Worm (Caenorhabditis elegans) whole organism, L2 larva: Measurements from ENCODE around the gene F47B10.8.

Experiments used
- C34F6.9 ChIP-seq: fragments of 150-350 bp; optimal IDR thresholded peaks from 2 replicates; lab custom pipeline; 2014; ENCODE audit warnings: missing biosample characterization, missing genetic modification characterization
- Y55F3AM.14 ChIP-seq: fragments of 200-800 bp; sonication (Bioruptor generic); optimal IDR thresholded peaks from 2 replicates; lab custom pipeline; 2018; ENCODE audit warnings: mild to moderate bottlenecking, missing genetic modification characterization, missing compliant biosample characterization
- alr-1 ChIP-seq: fragments of 150-350 bp; optimal IDR thresholded peaks from 2 replicates; lab custom pipeline; 2014; ENCODE audit warnings: missing biosample characterization, missing genetic modification characterization
- ama-1 ChIP-seq: fragments of 150-350 bp; optimal IDR thresholded peaks from 2 replicates; lab custom pipeline; 2018; ENCODE audit warnings: inconsistent platforms
- blmp-1 ChIP-seq: sonication (generic microtip); optimal IDR thresholded peaks from 2 replicates; lab custom pipeline; 2017; ENCODE audit warnings: missing genetic modification characterization, mild to moderate bottlenecking, missing compliant biosample characterization, antibody characterized with exemption, moderate library complexity; ENCODE audit not compliant: insufficient read depth
- ceh-16 ChIP-seq: fragments of 150-350 bp; optimal IDR thresholded peaks from 2 replicates; lab custom pipeline; 2014; ENCODE audit warnings: missing biosample characterization, missing genetic modification characterization
- ceh-82 ChIP-seq: fragments of 150-350 bp; optimal IDR thresholded peaks from 2 replicates; lab custom pipeline; 2014; ENCODE audit warnings: missing biosample characterization, missing genetic modification characterization
- dmd-4 ChIP-seq: sonication (generic microtip); optimal IDR thresholded peaks from 2 replicates; lab custom pipeline; 2017; ENCODE audit warnings: missing biosample characterization, missing genetic modification characterization
- fos-1 ChIP-seq: fragments of 150-350 bp; optimal IDR thresholded peaks from 2 replicates; lab custom pipeline; 2014; ENCODE audit warnings: missing biosample characterization, missing genetic modification characterization
- gmeb-1 ChIP-seq: fragments of 150-350 bp; optimal IDR thresholded peaks from 2 replicates; lab custom pipeline; 2014; ENCODE audit warnings: missing biosample characterization, missing genetic modification characterization
- lin-13 ChIP-seq: fragments of 150-350 bp; optimal IDR thresholded peaks from 2 replicates; lab custom pipeline; 2014; ENCODE audit warnings: missing biosample characterization, missing genetic modification reagents, missing genetic modification characterization
- lin-39 ChIP-seq: fragments of 150-350 bp; optimal IDR thresholded peaks from 2 replicates; lab custom pipeline; 2014; ENCODE audit warnings: missing biosample characterization, missing genetic modification reagents, missing genetic modification characterization
- lsy-2 ChIP-seq, 2 experiments: fragments of 150-350 bp in 1 of 2; sonication (generic microtip) in 1 of 2; optimal IDR thresholded peaks; 2 replicates each; lab custom pipeline; 2014 to 2017; ENCODE audit warnings: missing biosample characterization in 2 of 2, missing genetic modification characterization in 2 of 2
- mab-5 ChIP-seq: fragments of 150-350 bp; optimal IDR thresholded peaks from 2 replicates; lab custom pipeline; 2014; ENCODE audit warnings: missing biosample characterization, missing genetic modification characterization
- mbf-1 ChIP-seq: sonication (generic microtip); optimal IDR thresholded peaks from 2 replicates; lab custom pipeline; 2017; ENCODE audit warnings: missing biosample characterization, missing genetic modification characterization
- nhr-10 ChIP-seq: sonication (generic microtip); optimal IDR thresholded peaks from 2 replicates; lab custom pipeline; 2017; ENCODE audit warnings: missing biosample characterization, missing genetic modification characterization
- nhr-11 ChIP-seq: fragments of 150-350 bp; optimal IDR thresholded peaks from 2 replicates; lab custom pipeline; 2014; ENCODE audit warnings: missing biosample characterization, missing genetic modification characterization
- nhr-12 ChIP-seq: fragments of 150-350 bp; optimal IDR thresholded peaks from 2 replicates; lab custom pipeline; 2014; ENCODE audit warnings: missing biosample characterization, missing genetic modification characterization
- nhr-129 ChIP-seq: fragments of 150-350 bp; optimal IDR thresholded peaks from 2 replicates; lab custom pipeline; 2014; ENCODE audit warnings: missing biosample characterization, missing genetic modification characterization
- nhr-21 ChIP-seq: fragments of 150-350 bp; optimal IDR thresholded peaks from 2 replicates; lab custom pipeline; 2014; ENCODE audit warnings: missing biosample characterization, missing genetic modification characterization
- nhr-23 ChIP-seq: fragments of 150-350 bp; optimal IDR thresholded peaks from 2 replicates; lab custom pipeline; 2014; ENCODE audit warnings: missing biosample characterization, missing genetic modification reagents, missing genetic modification characterization
- nhr-6 ChIP-seq: fragments of 150-350 bp; optimal IDR thresholded peaks from 2 replicates; lab custom pipeline; 2014; ENCODE audit warnings: missing biosample characterization, missing genetic modification characterization
- nhr-77 ChIP-seq: fragments of 150-350 bp; optimal IDR thresholded peaks from 2 replicates; lab custom pipeline; 2014; ENCODE audit warnings: missing biosample characterization, missing genetic modification characterization
- sem-4 ChIP-seq: fragments of 150-350 bp; optimal IDR thresholded peaks from 2 replicates; lab custom pipeline; 2014; ENCODE audit warnings: missing biosample characterization, missing genetic modification reagents, missing genetic modification characterization
- skn-1 ChIP-seq: sonication (generic microtip); optimal IDR thresholded peaks from 2 replicates; lab custom pipeline; 2017; ENCODE audit warnings: missing biosample characterization, missing genetic modification characterization
- sma-9 ChIP-seq, 2 experiments: fragments of 150-350 bp in 1 of 2; sonication (generic microtip) in 1 of 2; optimal IDR thresholded peaks; 2 replicates each; lab custom pipeline; 2014 to 2016; ENCODE audit warnings: missing genetic modification characterization in 2 of 2, mild to moderate bottlenecking in 1 of 2, missing biosample characterization in 1 of 2, missing compliant biosample characterization in 1 of 2, missing genetic modification reagents in 1 of 2, moderate library complexity in 1 of 2
- unc-39 ChIP-seq: fragments of 150-350 bp; optimal IDR thresholded peaks from 2 replicates; lab custom pipeline; 2014; ENCODE audit warnings: missing biosample characterization, missing genetic modification characterization
- unc-62 ChIP-seq: fragments of 150-350 bp; optimal IDR thresholded peaks from 2 replicates; lab custom pipeline; 2014; ENCODE audit warnings: missing biosample characterization, missing genetic modification reagents, missing genetic modification characterization
- zag-1 ChIP-seq: fragments of 150-350 bp; optimal IDR thresholded peaks from 2 replicates; lab custom pipeline; 2014; ENCODE audit warnings: missing biosample characterization, missing genetic modification characterization
- ztf-4 ChIP-seq: fragments of 150-350 bp; optimal IDR thresholded peaks from 2 replicates; lab custom pipeline; 2014; ENCODE audit warnings: missing biosample characterization, missing genetic modification characterization

F47B10.8 gene

ce11 chrX:10910716-10911115 lies at the start of gene F47B10.8:
Gene F47B10.8 (minus strand): TSS chrX:10910816.
- TF ChIP-seq sma-9 (GFP tag; optimal IDR thresholded peaks at IDR 0.05; lab: Kevin White, UChicago): peak; percentile 2
- TF ChIP-seq sma-9 (tag; optimal IDR thresholded peaks at IDR 0.05; lab: Kevin White, UChicago): no peak
- no peak for TF ChIP-seq zag-1 (tag; lab: Kevin White, UChicago)

DNA sequence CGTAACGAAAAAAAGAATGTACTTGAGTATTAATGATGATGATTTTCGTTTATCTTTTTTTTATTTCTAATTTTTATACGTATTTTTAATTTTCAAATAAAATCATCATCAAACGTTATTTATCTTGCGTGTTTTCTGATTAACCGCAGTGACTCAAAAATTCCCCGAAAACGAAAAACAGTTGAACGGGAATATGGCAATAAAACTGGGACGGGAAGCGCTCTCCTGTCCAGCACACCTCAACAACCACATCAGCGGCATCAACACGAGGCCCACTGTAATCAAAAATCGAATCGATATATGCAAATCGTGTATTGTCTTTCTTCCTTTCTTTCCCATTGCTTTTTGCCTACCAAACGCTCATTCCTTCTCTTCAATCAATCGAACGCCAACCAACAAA lies 48.5 kb upstream of the F47B10.8 start, which contains the start of gene K09C8.2:
Gene K09C8.2 (plus strand): TSS at position 301 of the 400 bp plus-strand sequence.
- TF ChIP-seq lin-13 (no peak), ceh-16 (tag; lab: Kevin White, UChicago) (no peak), C34F6.9 (tag; lab: Kevin White, UChicago) (no peak), alr-1 (tag; lab: Kevin White, UChicago) (no peak), lsy-2 (tag; optimal IDR thresholded peaks at IDR 0.05; lab: Kevin White, UChicago) (no peak), ama-1 (lab: Kevin White, UChicago) (no peak), mab-5 (tag; lab: Kevin White, UChicago) (no peak), dmd-4 (tag; lab: Kevin White, UChicago) (no peak), sem-4 (tag; lab: Kevin White, UChicago) (no peak), unc-62 (GFP tag; lab: Kevin White, UChicago) (no peak), nhr-10 (tag; lab: Kevin White, UChicago) (no peak), unc-39 (no peak), ztf-4 (tag; lab: Kevin White, UChicago) (no peak), ceh-82 (tag; lab: Kevin White, UChicago) (no peak), nhr-11 (tag; lab: Kevin White, UChicago) (no peak)

DNA sequence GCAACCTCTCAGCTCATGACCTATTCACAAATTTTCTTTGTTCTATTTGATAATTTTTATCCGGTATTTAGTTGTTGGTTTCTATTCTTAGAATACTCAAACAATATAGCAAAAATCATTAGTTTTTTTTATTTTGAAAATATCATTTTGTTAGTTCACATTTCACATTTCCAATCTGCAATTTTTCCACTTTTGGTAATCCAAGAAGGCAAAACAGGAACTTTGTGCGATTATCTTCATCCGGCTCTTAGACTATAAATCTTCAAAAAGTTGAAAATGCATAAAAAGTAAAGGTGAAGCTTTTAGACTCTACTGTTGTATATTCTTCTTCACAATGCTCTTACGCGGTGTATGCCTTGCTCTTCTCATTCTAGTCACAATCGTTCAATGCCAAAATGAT lies 47.8 kb upstream of the F47B10.8 start, which contains the start of gene nlp-19:
Gene nlp-19 (plus strand): TSS at position 301 of the 400 bp plus-strand sequence.
- no peak for TF ChIP-seq sem-4 (tag; lab: Kevin White, UChicago)
- TF ChIP-seq unc-39: no peak
- TF ChIP-seq mbf-1: no peak
- TF ChIP-seq nhr-6 (tag; lab: Kevin White, UChicago): no peak
- no peak for TF ChIP-seq nhr-10 (tag; lab: Kevin White, UChicago)
- no peak for TF ChIP-seq skn-1 (tag; lab: Kevin White, UChicago)
- TF ChIP-seq C34F6.9 (tag; lab: Kevin White, UChicago): no peak
- TF ChIP-seq nhr-129 (tag; lab: Kevin White, UChicago): no peak
- TF ChIP-seq nhr-12: no peak
- no peak for TF ChIP-seq Y55F3AM.14 (GFP tag; lab: Kevin White, UChicago)
- no peak for TF ChIP-seq nhr-77 (tag; lab: Kevin White, UChicago)
- no peak for TF ChIP-seq ceh-16 (tag; lab: Kevin White, UChicago)

DNA sequence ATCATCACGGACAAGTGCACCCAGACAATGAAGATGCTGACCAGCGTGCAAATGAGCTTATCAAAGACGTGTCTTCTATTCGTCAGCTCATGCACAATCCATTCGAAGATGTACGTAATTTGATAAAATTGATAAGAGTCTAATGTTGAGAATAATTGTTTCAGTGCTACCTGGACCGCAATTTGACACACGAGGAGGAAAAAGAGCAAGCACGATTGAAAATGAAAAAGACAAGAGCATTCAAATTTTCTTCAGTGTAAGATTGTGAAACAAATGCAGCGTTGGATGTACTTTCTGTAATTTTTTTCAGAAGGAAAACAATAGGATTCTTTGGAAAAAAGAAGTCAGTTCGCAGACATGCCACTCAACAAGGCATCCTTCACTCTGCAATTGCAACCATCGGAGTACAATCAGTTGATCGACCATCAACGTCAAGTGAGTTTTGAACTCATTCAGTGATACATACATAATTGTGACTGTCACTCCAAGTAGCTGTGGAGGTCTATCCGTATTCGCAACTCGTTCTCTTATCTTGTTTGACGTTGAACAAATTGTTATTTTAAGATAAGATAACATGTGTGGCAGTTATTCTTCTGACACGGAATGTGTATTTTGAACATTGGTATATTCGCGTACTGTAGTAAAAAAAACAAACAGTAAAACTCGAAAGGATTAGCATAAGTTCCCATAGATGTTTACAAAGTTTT lies 46.5 kb upstream of the F47B10.8 start:
- TF ChIP-seq unc-39: no peak
- peak; percentile 22 for TF ChIP-seq fos-1 (tag; lab: Kevin White, UChicago)
- no peak for TF ChIP-seq lin-39 (tag; lab: Kevin White, UChicago)
- TF ChIP-seq, all 48 proteins: peak for 1

- TF ChIP-seq fos-1 (tag; lab: Kevin White, UChicago): no peak
- no peak for TF ChIP-seq Y55F3AM.14 (GFP tag; lab: Kevin White, UChicago)
These were observed 43.2 kb upstream of the F47B10.8 start, which contains the start of gene pbo-4 for ce11 chrX:10953834-10954233. Gene pbo-4 (plus strand): TSS chrX:10954134.

ce11 chrX:10951922-10952321 lies 41.3 kb upstream of the F47B10.8 start:
- TF ChIP-seq nhr-21 (tag; lab: Kevin White, UChicago) (no peak), gmeb-1 (tag; lab: Kevin White, UChicago) (no peak), zag-1 (tag; lab: Kevin White, UChicago) (no peak), nhr-129 (tag; lab: Kevin White, UChicago) (no peak), fos-1 (tag; lab: Kevin White, UChicago) (peak; percentile 7), blmp-1 (no peak), nhr-23 (tag; lab: Kevin White, UChicago) (no peak), nhr-11 (tag; lab: Kevin White, UChicago) (no peak)
